Fruit fly (Drosophila melanogaster) ovary, adult (tissue): ENCODE measurements around the gene Ugt36E1.

Source experiments
- CG17801 ChIP-seq: fragments of 200-800 bp; optimal IDR thresholded peaks from 2 replicates; lab custom pipeline; 2019; ENCODE audit warnings: missing biosample characterization, mild to moderate bottlenecking, missing genetic modification characterization, moderate library complexity; ENCODE audit not compliant: partially characterized antibody

The Ugt36E1 gene

dm6 chr2L:18801704-18802103 lies 24.9 kb upstream of the Ugt36E1 start:
- no peak for TF ChIP-seq CG17801 (GFP tag; lab: Kevin White, UChicago)

- TF ChIP-seq CG17801 (GFP tag; lab: Kevin White, UChicago): no peak
Measured at dm6 chr2L:18805247-18805636, 21.3 kb upstream of the Ugt36E1 start, which contains the start of gene CG43814. CG43814 (minus strand) TSS chr2L:18805347.

dm6 chr2L:18805637-18806403 lies 20.8 kb upstream of the Ugt36E1 start:
- TF ChIP-seq CG17801 (GFP tag; lab: Kevin White, UChicago): no peak

- TF ChIP-seq CG17801 (GFP tag; lab: Kevin White, UChicago): no peak
Measured at dm6 chr2L:18808754-18809329, 17.7 kb upstream of the Ugt36E1 start.

DNA sequence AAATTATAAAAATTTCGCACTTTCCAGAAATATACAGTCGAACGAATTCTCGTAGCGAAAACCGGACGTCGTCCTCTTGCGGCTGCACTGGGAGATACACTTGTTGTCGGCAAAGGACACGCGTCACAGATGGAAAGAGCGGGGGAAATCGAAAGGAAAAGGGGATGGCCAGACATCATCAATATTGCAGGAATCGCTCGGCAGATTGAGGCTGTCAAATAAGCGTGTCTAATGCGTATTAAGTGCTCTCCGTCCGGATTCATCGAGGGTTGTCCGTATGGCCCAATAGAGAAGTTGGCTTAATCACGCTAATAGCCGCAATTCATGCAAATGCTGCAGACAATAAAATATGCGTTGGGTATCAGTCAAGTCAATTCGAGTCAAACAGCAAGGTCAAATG lies 17.1 kb upstream of the Ugt36E1 start:
- TF ChIP-seq CG17801 (GFP tag; lab: Kevin White, UChicago): no peak

DNA sequence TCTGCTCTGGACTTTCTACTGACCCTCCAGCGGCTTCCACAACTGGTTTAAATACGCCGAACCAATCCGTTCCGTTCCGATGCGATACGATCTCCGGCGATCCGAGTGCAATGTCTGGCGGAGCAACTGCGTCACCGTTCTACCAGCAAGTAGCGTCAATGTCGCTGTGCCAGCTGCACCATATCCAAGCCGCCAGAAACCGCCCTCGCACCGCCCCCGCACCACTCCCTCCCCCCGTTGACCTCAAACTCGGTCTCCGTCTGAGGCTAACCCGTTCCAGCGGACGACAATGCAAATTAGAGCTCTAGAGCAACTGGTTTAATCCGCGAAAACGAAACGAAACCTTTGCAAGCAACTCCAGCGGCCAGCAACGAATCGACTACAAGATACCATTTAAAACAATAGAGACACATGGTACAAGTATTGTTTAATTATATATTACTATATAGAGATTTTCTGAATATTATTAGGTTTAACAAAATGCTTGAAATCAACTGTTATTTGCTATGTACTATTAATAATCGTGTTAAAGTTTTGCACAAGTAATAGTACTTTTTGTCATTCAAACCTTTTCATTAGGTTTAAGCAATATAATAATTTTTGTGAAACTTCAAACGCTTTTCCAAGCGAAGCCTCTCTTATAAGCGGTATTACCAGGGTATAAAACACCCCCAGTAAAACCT lies 15.5 kb upstream of the Ugt36E1 start, which contains the start of the genes CG10570 and CG42502:
CG10570 (minus strand) TSS at position 293 of the 683 bp plus-strand sequence.
CG42502 (minus strand) TSS at position 293 of the 683 bp plus-strand sequence.
- no peak for TF ChIP-seq CG17801 (GFP tag; lab: Kevin White, UChicago)

- no peak for TF ChIP-seq CG17801 (GFP tag; lab: Kevin White, UChicago)
Measured at dm6 chr2L:18812348-18812747, 14.2 kb upstream of the Ugt36E1 start, which contains the start of the genes CG17325 and CG42305. CG17325 (plus strand) TSS chr2L:18812648. CG42305 (plus strand) TSS chr2L:18812648.

DNA sequence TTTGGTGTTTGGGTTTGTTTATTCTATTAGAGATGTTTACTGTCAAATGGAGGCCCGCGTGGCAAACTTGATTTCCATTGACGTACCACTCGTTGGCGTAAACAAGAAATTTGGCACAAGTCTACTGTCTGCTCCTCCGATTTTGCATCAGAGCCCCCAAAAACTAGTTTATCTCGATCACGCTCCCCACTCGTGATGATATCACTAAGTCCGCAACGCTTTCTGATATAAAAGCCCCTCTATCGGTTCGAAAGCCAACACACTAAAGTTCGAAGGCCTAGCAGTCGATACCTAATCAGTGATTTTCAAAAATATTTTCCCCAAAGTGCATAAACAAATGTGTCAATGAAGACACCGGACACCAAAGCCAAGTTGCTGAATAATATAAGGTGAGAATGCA lies 13.8 kb upstream of the Ugt36E1 start:
- TF ChIP-seq CG17801 (GFP tag; lab: Kevin White, UChicago): no peak

- TF ChIP-seq CG17801 (GFP tag; lab: Kevin White, UChicago): no peak
Measured at dm6 chr2L:18815194-18815593, 11.4 kb upstream of the Ugt36E1 start.

DNA sequence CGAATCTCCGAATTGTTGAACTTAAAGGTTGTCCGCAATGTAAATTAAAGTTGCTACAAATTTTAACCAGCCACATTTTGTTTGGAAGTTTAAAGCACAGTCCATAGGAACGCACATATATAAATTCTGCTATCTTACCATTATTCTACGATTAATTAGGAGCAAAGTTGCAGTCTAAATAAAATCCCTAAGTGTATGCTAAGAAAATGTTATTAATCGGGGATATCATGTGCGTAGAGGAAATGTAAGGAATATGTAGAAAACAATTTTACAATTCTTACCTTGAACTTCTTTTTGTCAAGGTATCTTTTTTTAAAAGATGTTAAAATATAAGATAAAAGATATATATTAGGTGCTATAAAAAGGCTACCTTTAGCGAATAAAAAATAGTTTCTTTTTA lies 8.2 kb upstream of the Ugt36E1 start:
- TF ChIP-seq CG17801 (GFP tag; lab: Kevin White, UChicago): no peak

DNA sequence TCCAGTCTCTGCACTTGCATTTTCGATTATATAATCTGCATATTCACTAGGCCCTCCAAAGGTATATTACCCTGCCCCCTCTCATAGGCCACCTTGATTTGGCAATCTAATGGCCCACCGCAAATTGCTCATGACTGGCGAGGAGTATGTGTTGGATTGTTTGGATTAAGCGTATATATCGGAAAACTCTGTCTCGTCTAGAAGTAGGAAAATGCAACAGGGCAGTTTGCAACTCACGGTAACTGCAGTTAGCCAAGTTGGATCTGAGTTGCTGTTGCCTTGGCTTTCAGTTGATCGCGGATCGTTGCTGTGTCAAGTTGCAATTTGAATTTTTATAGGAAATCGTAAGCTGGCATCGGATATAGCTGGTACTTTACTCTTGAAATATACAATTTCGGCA lies 7.5 kb upstream of the Ugt36E1 start, which contains the start of gene Ugt36F1:
Ugt36F1 (plus strand) TSS at position 301 of the 400 bp plus-strand sequence.
- TF ChIP-seq CG17801 (GFP tag; lab: Kevin White, UChicago): no peak

dm6 chr2L:18822805-18823204 lies 3.8 kb upstream of the Ugt36E1 start:
- no peak for TF ChIP-seq CG17801 (GFP tag; lab: Kevin White, UChicago)

dm6 chr2L:18823243-18823803 lies 3.2 kb upstream of the Ugt36E1 start, which contains the start of gene Ugt36D1:
Ugt36D1 (plus strand) TSS chr2L:18823548.
- peak; percentile 22 for TF ChIP-seq CG17801 (GFP tag; lab: Kevin White, UChicago)

- peak; percentile 34 for TF ChIP-seq CG17801 (GFP tag; lab: Kevin White, UChicago)
Measured at dm6 chr2L:18830587-18831528, 4.3 kb downstream of the Ugt36E1 start, which contains the start of the genes CG17597 and ScpX. CG17597 (minus strand) TSS chr2L:18831153. ScpX (plus strand) TSS chr2L:18831229.
